Worm (Caenorhabditis elegans): ENCODE data around the gene affl-1.

DNA sequence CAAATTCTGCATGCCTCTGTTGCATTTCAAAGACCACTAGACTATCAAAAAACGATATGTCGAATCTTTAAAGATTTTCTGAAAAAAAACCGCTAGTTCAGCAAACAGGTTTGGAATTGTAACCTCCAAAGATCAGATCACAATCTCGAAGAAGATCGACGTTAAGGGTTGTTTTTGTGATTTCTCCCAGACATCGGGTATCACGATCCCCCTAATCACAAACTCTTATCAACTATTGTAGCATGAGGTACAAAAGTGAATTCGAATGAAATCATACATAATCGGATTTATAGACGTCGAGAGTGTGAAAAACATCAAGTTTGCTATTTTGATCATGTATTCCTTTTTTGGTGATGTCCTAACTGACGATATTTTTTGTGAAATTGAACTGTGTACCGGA lies 39.1 kb upstream of the affl-1 start:
- TF ChIP-seq W03F9.2 (tag; optimal IDR thresholded peaks at IDR 0.05) (no peak), him-1 (tag; optimal IDR thresholded peaks at IDR 0.05) (no peak)
